Fruit fly (Drosophila melanogaster): ENCODE data around the gene Larp7.

- TF ChIP-seq Ets98B (GFP tag; IDR thresholded peaks at IDR 0.05) (no peak), CG14655 (GFP tag; optimal IDR thresholded peaks at IDR 0.05) (no peak), Snoo (tag; optimal IDR thresholded peaks at IDR 0.05) (no peak), CG34367 (tag; optimal IDR thresholded peaks at IDR 0.05) (no peak), CG32121 (GFP tag; IDR thresholded peaks at IDR 0.05) (no peak), CG15710 (tag; optimal IDR thresholded peaks at IDR 0.05) (no peak), fd96Ca (GFP tag; IDR thresholded peaks at IDR 0.05) (no peak), D1 (tag; optimal IDR thresholded peaks at IDR 0.05) (no peak), EcR (GFP tag; optimal IDR thresholded peaks at IDR 0.05) (no peak), CG13204 (GFP tag; optimal IDR thresholded peaks at IDR 0.05) (no peak), CG8301 (tag; optimal IDR thresholded peaks at IDR 0.05) (no peak), Pif1A (GFP tag; optimal IDR thresholded peaks at IDR 0.05) (no peak), gl (tag; optimal IDR thresholded peaks at IDR 0.05) (no peak), CG17806 (tag; optimal IDR thresholded peaks at IDR 0.05) (no peak)
These were observed 29.0 kb upstream of the Larp7 start, which contains the start of gene Obp8a for dm6 chrX:9214576-9214975.
